Worm (Caenorhabditis elegans) whole organism, L4 larva: ENCODE results near the gene afmd-2.

Experiments used
- F49E8.2 ChIP-seq: sonication (generic microtip); optimal IDR thresholded peaks from 2 replicates; lab custom pipeline; 2016; ENCODE audit warnings: missing compliant biosample characterization, mild to moderate bottlenecking, missing genetic modification characterization, borderline replicate concordance
- Y48G9A.11 ChIP-seq: fragments of 200-800 bp; sonication (Bioruptor generic); IDR thresholded peaks from 2 replicates; pipeline ENCODE4 v1.3.6; 2022; ENCODE audit warnings: missing genetic modification reagents, missing genetic modification characterization, missing compliant biosample characterization
- aly-2 ChIP-seq: sonication (generic microtip); optimal IDR thresholded peaks from 2 replicates; lab custom pipeline; 2018; ENCODE audit warnings: missing biosample characterization, missing genetic modification characterization
- ceh-28 ChIP-seq: fragments of 150-350 bp; optimal IDR thresholded peaks from 2 replicates; lab custom pipeline; 2014; ENCODE audit warnings: missing biosample characterization, missing genetic modification reagents, missing genetic modification characterization
- ceh-82 ChIP-seq: sonication (generic microtip); optimal IDR thresholded peaks from 2 replicates; lab custom pipeline; 2017; ENCODE audit warnings: missing biosample characterization, missing genetic modification characterization
- fos-1 ChIP-seq: fragments of 150-350 bp; optimal IDR thresholded peaks from 2 replicates; lab custom pipeline; 2014; ENCODE audit warnings: missing biosample characterization, missing genetic modification characterization
- hmg-1.1 ChIP-seq: fragments of 200-800 bp; sonication (Bioruptor generic); IDR thresholded peaks from 2 replicates; pipeline ENCODE4 v1.3.6; 2022; ENCODE audit warnings: missing genetic modification reagents, missing genetic modification characterization, missing compliant biosample characterization
- lin-15B ChIP-seq: fragments of 150-350 bp; sonication (generic microtip); optimal IDR thresholded peaks from 3 replicates; lab custom pipeline; 2014; ENCODE audit warnings: missing biosample characterization, missing genetic modification characterization
- nhr-237 ChIP-seq: sonication (generic microtip); optimal IDR thresholded peaks from 2 replicates; lab custom pipeline; 2017; ENCODE audit warnings: missing biosample characterization, missing genetic modification characterization
- nhr-28 ChIP-seq: fragments of 150-350 bp; optimal IDR thresholded peaks from 2 replicates; lab custom pipeline; 2014; ENCODE audit warnings: missing biosample characterization, missing genetic modification characterization
- pha-4 ChIP-seq, 2 experiments: fragments of 150-350 bp in 1 of 2; fragments of 200-800 bp in 1 of 2; sonication (Bioruptor generic) in 1 of 2; IDR thresholded peaks in 1 of 2; optimal IDR thresholded peaks in 1 of 2; 2 replicates each; pipeline versions ENCODE4 v1.3.6 to Lab custom; 2014 to 2022; ENCODE audit warnings: missing genetic modification characterization in 2 of 2, missing genetic modification reagents in 2 of 2, missing biosample characterization in 1 of 2, missing compliant biosample characterization in 1 of 2
- snpc-4 ChIP-seq: fragments of 150-350 bp; optimal IDR thresholded peaks from 2 replicates; lab custom pipeline; 2014; ENCODE audit warnings: missing biosample characterization, missing genetic modification characterization
- zip-2 ChIP-seq: fragments of 150-350 bp; optimal IDR thresholded peaks from 2 replicates; lab custom pipeline; 2014; ENCODE audit warnings: missing biosample characterization, missing genetic modification characterization
- ztf-11 ChIP-seq: fragments of 150-350 bp; optimal IDR thresholded peaks from 2 replicates; lab custom pipeline; 2014; ENCODE audit warnings: missing biosample characterization, missing genetic modification characterization

DNA sequence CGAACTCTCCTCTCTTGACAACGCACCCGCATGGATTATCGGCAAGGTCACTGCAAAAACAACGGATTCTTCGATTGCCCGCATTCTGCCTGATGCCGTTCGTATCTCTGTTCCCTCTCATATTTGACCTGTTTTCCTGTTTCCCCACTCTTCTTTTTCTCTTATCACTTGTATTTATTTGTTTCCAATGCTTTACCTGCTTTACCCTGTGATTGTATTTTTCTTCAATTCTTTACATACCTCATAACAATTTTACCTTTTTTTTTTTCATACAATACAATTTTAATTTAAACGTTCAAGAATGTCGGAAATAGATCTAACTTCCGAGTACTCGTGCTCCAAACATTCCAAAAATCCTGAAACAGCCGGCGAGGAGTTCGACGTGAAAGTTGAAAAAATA, at the start of gene afmd-2:
- TF ChIP-seq snpc-4 (tag; lab: Kevin White, UChicago) = no peak
- no peak for TF ChIP-seq pha-4 (GFP tag; IDR thresholded peaks at IDR 0.05; lab: Robert Waterston, UW)
- TF ChIP-seq pha-4 (tag; optimal IDR thresholded peaks at IDR 0.05; lab: Kevin White, UChicago) = no peak
- TF ChIP-seq ceh-28 = no peak
- no peak for TF ChIP-seq lin-15B
- TF ChIP-seq aly-2 = no peak
- no peak for TF ChIP-seq ztf-11 (tag; lab: Kevin White, UChicago)
- TF ChIP-seq hmg-1.1 (GFP tag; lab: Robert Waterston, UW) = no peak
- no peak for TF ChIP-seq nhr-237 (tag; lab: Kevin White, UChicago)
- no peak for TF ChIP-seq Y48G9A.11 (GFP tag; lab: Robert Waterston, UW)
- no peak for TF ChIP-seq fos-1
- TF ChIP-seq zip-2 = no peak
- TF ChIP-seq ceh-82 (tag; lab: Kevin White, UChicago) = no peak
- TF ChIP-seq nhr-28 (tag; lab: Kevin White, UChicago) = peak; percentile 37
- no peak for TF ChIP-seq F49E8.2
